Fruit fly (Drosophila melanogaster): ENCODE data around the gene PGRP-SA.

PGRP-SA gene

DNA sequence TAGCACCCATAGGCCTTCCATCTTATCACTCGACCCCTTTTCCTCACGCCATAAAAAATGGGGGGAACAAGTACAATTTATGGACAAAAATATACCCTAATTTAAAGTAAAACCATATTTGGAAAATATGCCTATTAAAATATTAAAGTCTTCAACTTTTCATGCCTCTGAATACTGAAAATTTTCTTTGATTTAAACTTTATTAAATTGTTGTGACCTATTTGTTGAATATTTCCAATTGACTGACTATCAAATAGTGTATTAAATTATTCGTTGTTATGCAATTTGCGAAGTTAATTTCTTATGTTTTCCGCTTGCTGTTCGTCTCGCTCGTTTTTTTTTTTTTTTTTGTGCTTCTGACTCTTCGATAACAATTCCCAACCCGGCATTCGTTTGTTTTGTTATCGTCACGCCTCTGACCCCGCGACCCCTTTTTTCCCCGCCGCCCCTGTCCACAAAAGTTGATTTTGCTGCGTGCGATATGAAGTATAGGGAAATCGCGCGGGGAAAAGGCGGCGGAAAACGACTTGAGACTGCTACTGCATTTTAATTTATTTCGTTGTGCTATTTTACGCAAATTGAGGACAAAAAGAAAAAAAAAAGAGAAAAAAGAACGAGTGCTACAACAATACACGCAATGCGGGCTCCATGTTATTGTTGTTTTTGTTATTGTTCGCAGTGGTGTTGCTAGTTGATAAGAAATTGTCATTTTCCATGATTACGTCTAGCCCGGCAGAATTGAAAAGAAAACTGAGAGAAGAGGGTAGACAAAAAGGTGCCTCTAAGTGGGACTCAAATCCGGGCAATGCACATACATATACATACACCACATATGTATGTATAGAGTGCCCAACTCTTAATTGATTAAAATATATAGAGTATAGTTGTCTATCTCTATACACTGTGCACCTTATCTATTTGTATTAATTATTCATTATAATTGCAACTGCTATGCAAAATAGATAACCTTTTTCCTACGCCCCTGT lies 39.6 kb upstream of the PGRP-SA start (continued):
- TF ChIP-seq CG9609 (GFP tag; optimal IDR thresholded peaks at IDR 0.05) (no peak), Ada2b (GFP tag; IDR thresholded peaks at IDR 0.05) (peak; percentile 71), ken (GFP tag; IDR thresholded peaks at IDR 0.05) (no peak), lola (GFP tag; optimal IDR thresholded peaks at IDR 0.05) (peak in 1 of 3 experiments; percentile 51), dmrt11E (tag; optimal IDR thresholded peaks at IDR 0.05) (peak; percentile 28), tio (GFP tag; optimal IDR thresholded peaks at IDR 0.05) (peak; percentile 24), CG9932 (GFP tag; IDR thresholded peaks at IDR 0.05) (peak; percentile 46), CG4424 (GFP tag; optimal IDR thresholded peaks at IDR 0.05) (peak; percentile 43), CG11504 (tag; optimal IDR thresholded peaks at IDR 0.05) (peak; percentile 83), tll (GFP tag; optimal IDR thresholded peaks at IDR 0.05) (no peak), CG15269 (tag; optimal IDR thresholded peaks at IDR 0.05) (peak; percentile 77), grn (GFP tag; optimal IDR thresholded peaks at IDR 0.05) (no peak), Hey (tag; optimal IDR thresholded peaks at IDR 0.05) (no peak), CG4820 (GFP tag; optimal IDR thresholded peaks at IDR 0.05) (peak; percentile 56), Sry-β (GFP tag; optimal IDR thresholded peaks at IDR 0.05) (no peak), TFAM (GFP tag; optimal IDR thresholded peaks at IDR 0.05) (no peak), sc (optimal IDR thresholded peaks at IDR 0.05) (no peak), sc (GFP tag; optimal IDR thresholded peaks at IDR 0.05) (no peak), sim (GFP tag; IDR thresholded peaks at IDR 0.05) (0 out of 2 replicates have a peak, but pooled peaks have one; percentile 39), CG8765 (GFP tag; IDR thresholded peaks at IDR 0.05) (no peak), CG12659 (GFP tag; optimal IDR thresholded peaks at IDR 0.05) (peak; percentile 43), odd (GFP tag; optimal IDR thresholded peaks at IDR 0.05) (peak; percentile 47), CG10267 (tag; optimal IDR thresholded peaks at IDR 0.05) (peak; percentile 53), PHDP (tag; optimal IDR thresholded peaks at IDR 0.05) (peak; percentile 73), aop (GFP tag; IDR thresholded peaks at IDR 0.05) (no peak), CG18764 (GFP tag; optimal IDR thresholded peaks at IDR 0.05) (peak; percentile 21), twi (tag; optimal IDR thresholded peaks at IDR 0.05) (peak; percentile 8), vnd (GFP tag; IDR thresholded peaks at IDR 0.05; ENCODE audit: partially characterized antibody) (no peak), wor (GFP tag; IDR thresholded peaks at IDR 0.05) (peak; percentile 25; the same call in 1 of the 2 replicates), CG1602 (GFP tag; optimal IDR thresholded peaks at IDR 0.05) (peak; percentile 46), CG1792 (GFP tag; optimal IDR thresholded peaks at IDR 0.05) (peak; percentile 15), BtbVII (GFP tag; optimal IDR thresholded peaks at IDR 0.05) (peak; percentile 24), tna (GFP tag; IDR thresholded peaks at IDR 0.05; ENCODE audit: partially characterized antibody) (no peak), org-1 (GFP tag; optimal IDR thresholded peaks at IDR 0.05) (peak; percentile 23), amos (GFP tag; IDR thresholded peaks at IDR 0.05; ENCODE audit: partially characterized antibody) (no peak), Hr39 (optimal IDR thresholded peaks at IDR 0.05) (no peak), btn (GFP tag; optimal IDR thresholded peaks at IDR 0.05) (no peak), en (GFP tag; optimal IDR thresholded peaks at IDR 0.05) (no peak), CG6654 (GFP tag; optimal IDR thresholded peaks at IDR 0.05) (no peak), CG2120 (GFP tag; optimal IDR thresholded peaks at IDR 0.05) (peak; percentile 59), Ets97D (GFP tag; optimal IDR thresholded peaks at IDR 0.05) (no peak), Hsf (GFP tag; optimal IDR thresholded peaks at IDR 0.05) (peak; percentile 58), hb (GFP tag; IDR thresholded peaks at IDR 0.05; ENCODE audit: partially characterized antibody) (no peak), corto (GFP tag; optimal IDR thresholded peaks at IDR 0.05) (no peak), CG8089 (GFP tag; optimal IDR thresholded peaks at IDR 0.05) (no peak), CG14965 (GFP tag; optimal IDR thresholded peaks at IDR 0.05; ENCODE audit: borderline replicate concordance) (no peak), mirr (GFP tag; optimal IDR thresholded peaks at IDR 0.05) (no peak), CG6791 (GFP tag; IDR thresholded peaks at IDR 0.05; ENCODE audit: partially characterized antibody) (no peak)
